Fruit fly (Drosophila melanogaster): ENCODE data around the gene Pgant7.

Pgant7 gene

dm6 chrX:18483261-18484218 lies 16.2 kb downstream of the Pgant7 start, which contains the start of gene Hayan (continued):
- no peak for TF ChIP-seq CG31627 (GFP tag; optimal IDR thresholded peaks at IDR 0.05)
- TF ChIP-seq Sox102F (GFP tag; optimal IDR thresholded peaks at IDR 0.05): peak; percentile 46
- no peak for TF ChIP-seq salr (GFP tag; optimal IDR thresholded peaks at IDR 0.05)
- TF ChIP-seq Met (GFP tag; optimal IDR thresholded peaks at IDR 0.05): no peak
- TF ChIP-seq lz (GFP tag; optimal IDR thresholded peaks at IDR 0.05): no peak
- TF ChIP-seq Eip93F (GFP tag; optimal IDR thresholded peaks at IDR 0.05): no peak
- no peak for TF ChIP-seq Sox15 (GFP tag; optimal IDR thresholded peaks at IDR 0.05)
- TF ChIP-seq ss (GFP tag; optimal IDR thresholded peaks at IDR 0.05): peak; percentile 56 to 75
- peak; percentile 44 for TF ChIP-seq CG8319 (GFP tag; optimal IDR thresholded peaks at IDR 0.05)
- peak; percentile 63; the same call in 2 of the 3 replicates for TF ChIP-seq CG6163 (GFP tag; IDR thresholded peaks at IDR 0.05)

DNA sequence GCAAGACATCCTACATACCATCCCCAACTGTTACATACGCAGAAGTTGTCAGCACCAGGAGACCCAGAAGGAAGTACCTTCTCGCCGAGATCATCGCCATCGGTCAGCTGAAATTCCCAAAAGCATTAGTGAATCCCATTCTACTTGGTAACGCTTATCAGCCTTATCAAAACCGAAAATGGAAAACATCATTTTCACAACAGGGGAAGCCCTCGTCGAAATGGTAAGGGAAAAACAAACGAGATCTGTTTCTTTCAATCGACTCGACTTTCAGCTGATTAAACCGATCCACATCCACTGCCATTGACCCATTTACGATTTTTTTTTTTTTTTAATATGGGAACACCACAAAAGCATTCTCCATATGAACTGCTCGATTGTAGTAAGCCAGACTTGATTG lies 17.2 kb downstream of the Pgant7 start:
- TF ChIP-seq svp (GFP tag) (no peak), Lpt (GFP tag; optimal IDR thresholded peaks at IDR 0.05) (no peak), Smox (GFP tag; optimal IDR thresholded peaks at IDR 0.05) (no peak), Eip75B (GFP tag; optimal IDR thresholded peaks at IDR 0.05) (no peak), CG10669 (GFP tag; optimal IDR thresholded peaks at IDR 0.05) (no peak)

dm6 chrX:18479307-18480134 lies 20.3 kb downstream of the Pgant7 start, which contains the start of gene CG32547:
Gene CG32547 (minus strand): TSS chrX:18479487.
- TF ChIP-seq CG11294 (GFP tag; IDR thresholded peaks at IDR 0.05) (no peak), Blimp-1 (GFP tag; optimal IDR thresholded peaks at IDR 0.05) (no peak), Sox14 (GFP tag; optimal IDR thresholded peaks at IDR 0.05) (no peak), salr (GFP tag; optimal IDR thresholded peaks at IDR 0.05) (no peak), CG8119 (GFP tag; IDR thresholded peaks at IDR 0.05) (no peak; the same call in 2 of the 3 replicates), Ets21C (GFP tag; optimal IDR thresholded peaks at IDR 0.05) (no peak), CG9139 (GFP tag; optimal IDR thresholded peaks at IDR 0.05) (no peak), CG7368 (GFP tag; optimal IDR thresholded peaks at IDR 0.05) (no peak), pdm3 (GFP tag; optimal IDR thresholded peaks at IDR 0.05) (no peak), eg (GFP tag; IDR thresholded peaks at IDR 0.05) (peak; percentile 15; the same call in 2 of the 3 replicates), fkh (GFP tag; optimal IDR thresholded peaks at IDR 0.05) (peak; percentile 89), CG15336 (GFP tag; IDR thresholded peaks at IDR 0.05) (no peak), Sox102F (GFP tag; optimal IDR thresholded peaks at IDR 0.05) (no peak), CG34406 (GFP tag; optimal IDR thresholded peaks at IDR 0.05) (no peak), net (GFP tag; optimal IDR thresholded peaks at IDR 0.05) (no peak), dsx (GFP tag; optimal IDR thresholded peaks at IDR 0.05; ENCODE audit: poor library complexity, severe bottlenecking) (no peak), CG10631 (GFP tag; optimal IDR thresholded peaks at IDR 0.05) (no peak), CG10669 (GFP tag; optimal IDR thresholded peaks at IDR 0.05) (peak; percentile 21), CG8632 (GFP tag; optimal IDR thresholded peaks at IDR 0.05) (no peak), lz (GFP tag; optimal IDR thresholded peaks at IDR 0.05) (no peak), Ets96B (tag; optimal IDR thresholded peaks at IDR 0.05) (peak; percentile 2), ss (GFP tag; optimal IDR thresholded peaks at IDR 0.05) (no peak), esn (GFP tag; optimal IDR thresholded peaks at IDR 0.05) (peak; percentile 14), Hr39 (GFP tag; optimal IDR thresholded peaks at IDR 0.05) (peak; percentile 3), Lpt (GFP tag; optimal IDR thresholded peaks at IDR 0.05) (no peak), fd59A (GFP tag; optimal IDR thresholded peaks at IDR 0.05) (no peak), achi (GFP tag; optimal IDR thresholded peaks at IDR 0.05) (peak; percentile 91), acj6 (GFP tag; optimal IDR thresholded peaks at IDR 0.05) (no peak), CG32006 (GFP tag; optimal IDR thresholded peaks at IDR 0.05) (peak; percentile 23), Gug (GFP tag; IDR thresholded peaks at IDR 0.05) (no peak), svp (GFP tag) (peak; percentile 36), spab (GFP tag; optimal IDR thresholded peaks at IDR 0.05) (no peak), CG8319 (GFP tag; optimal IDR thresholded peaks at IDR 0.05) (no peak), CG16779 (tag; optimal IDR thresholded peaks at IDR 0.05) (no peak), CG4318 (GFP tag; optimal IDR thresholded peaks at IDR 0.05) (no peak), Eip78C (GFP tag) (peak; percentile 74), CG6163 (GFP tag; IDR thresholded peaks at IDR 0.05) (peak; percentile 34; the same call in 1 of the 3 replicates)

All from whole organism, prepupa.